Fruit fly (Drosophila melanogaster) whole organism, embryonic: ENCODE results near the gene kat-60L1.

Experiments
- CG10147 ChIP-seq: fragments of 200-800 bp; sonication (Bioruptor generic); optimal IDR thresholded peaks from 2 replicates; lab custom pipeline; 2019; ENCODE audit warnings: missing biosample characterization, mild to moderate bottlenecking, missing genetic modification characterization, moderate library complexity
- CG10274 ChIP-seq: fragments of 200-800 bp; sonication (Bioruptor generic); optimal IDR thresholded peaks from 3 replicates; lab custom pipeline; 2017; ENCODE audit warnings: missing biosample characterization, mild to moderate bottlenecking, missing genetic modification characterization
- CG10462 ChIP-seq: fragments of 200-800 bp; sonication (Bioruptor generic); optimal IDR thresholded peaks from 2 replicates; lab custom pipeline; 2016; ENCODE audit warnings: missing biosample characterization, missing genetic modification characterization
- CG11456 ChIP-seq: fragments of 200-800 bp; sonication (Bioruptor generic); IDR thresholded peaks from 3 replicates; pipeline ENCODE4 v1.3.6; 2022; ENCODE audit warnings: missing biosample characterization, missing genetic modification characterization
- CG11504 ChIP-seq: fragments of 200-800 bp; sonication (Bioruptor generic); optimal IDR thresholded peaks from 3 replicates; lab custom pipeline; 2019; ENCODE audit warnings: missing biosample characterization, mild to moderate bottlenecking, missing genetic modification characterization, moderate library complexity
- CG14860 ChIP-seq: fragments of 200-800 bp; sonication (Bioruptor generic); IDR thresholded peaks from 3 replicates; pipeline ENCODE4 v1.3.6; 2022; ENCODE audit warnings: missing biosample characterization, missing genetic modification characterization; ENCODE audit not compliant: partially characterized antibody
- CG1529 ChIP-seq: fragments of 200-800 bp; sonication (Bioruptor generic); optimal IDR thresholded peaks from 3 replicates; lab custom pipeline; 2018; ENCODE audit warnings: missing biosample characterization, missing genetic modification characterization
- CG15696 ChIP-seq: fragments of 200-800 bp; sonication (Bioruptor generic); optimal IDR thresholded peaks from 2 replicates; lab custom pipeline; 2019; ENCODE audit warnings: missing biosample characterization, mild to moderate bottlenecking, missing genetic modification characterization, moderate library complexity
- CG17568 ChIP-seq: fragments of 200-800 bp; sonication (Bioruptor generic); optimal IDR thresholded peaks from 2 replicates; lab custom pipeline; 2018; ENCODE audit warnings: missing biosample characterization, mild to moderate bottlenecking, missing genetic modification characterization, moderate library complexity
- CG2120 ChIP-seq: fragments of 200-800 bp; sonication (Bioruptor generic); optimal IDR thresholded peaks from 3 replicates; lab custom pipeline; 2016; ENCODE audit warnings: missing biosample characterization, missing genetic modification characterization
- CG31441 ChIP-seq: fragments of 200-800 bp; sonication (Bioruptor generic); IDR thresholded peaks from 2 replicates; pipeline ENCODE4 v1.3.6; 2022; ENCODE audit warnings: missing biosample characterization, missing genetic modification characterization
- CG3163 ChIP-seq: fragments of 200-800 bp; sonication (Bioruptor generic); optimal IDR thresholded peaks from 3 replicates; lab custom pipeline; 2016; ENCODE audit warnings: missing biosample characterization, missing genetic modification characterization
- CG34224 ChIP-seq: fragments of 200-800 bp; sonication (Bioruptor generic); IDR thresholded peaks from 3 replicates; pipeline ENCODE4 v1.3.6; 2022; ENCODE audit warnings: missing biosample characterization, missing genetic modification characterization; ENCODE audit not compliant: partially characterized antibody
- CG42726 ChIP-seq: fragments of 200-800 bp; sonication (Bioruptor generic); IDR thresholded peaks from 2 replicates; pipeline ENCODE4 v1.3.6; 2022; ENCODE audit warnings: missing biosample characterization, missing genetic modification characterization; ENCODE audit not compliant: partially characterized antibody
- CG4360 ChIP-seq: fragments of 200-800 bp; sonication (Bioruptor generic); IDR thresholded peaks from 2 replicates; pipeline ENCODE4 v1.3.6; 2022; ENCODE audit warnings: missing biosample characterization, missing genetic modification characterization
- CG4854 ChIP-seq: fragments of 200-800 bp; sonication (Bioruptor generic); optimal IDR thresholded peaks from 2 replicates; lab custom pipeline; 2016; ENCODE audit warnings: missing biosample characterization, missing genetic modification characterization, inconsistent platforms
- CG6175 ChIP-seq: fragments of 200-800 bp; sonication (Bioruptor generic); IDR thresholded peaks from 3 replicates; pipeline ENCODE4 v1.3.6; 2022; ENCODE audit warnings: missing biosample characterization, missing genetic modification characterization
- CG6791 ChIP-seq: fragments of 200-800 bp; sonication (Bioruptor generic); IDR thresholded peaks from 3 replicates; pipeline ENCODE4 v1.3.6; 2022; ENCODE audit warnings: missing biosample characterization, missing genetic modification characterization; ENCODE audit not compliant: partially characterized antibody
- CG7745 ChIP-seq: fragments of 200-800 bp; sonication (Bioruptor generic); optimal IDR thresholded peaks from 2 replicates; lab custom pipeline; 2018; ENCODE audit warnings: missing biosample characterization, mild to moderate bottlenecking, missing genetic modification characterization, moderate library complexity
- CG8944 ChIP-seq: fragments of 200-800 bp; sonication (Bioruptor generic); optimal IDR thresholded peaks from 3 replicates; lab custom pipeline; 2016; ENCODE audit warnings: missing biosample characterization, missing genetic modification characterization
- CG9797 ChIP-seq: fragments of 200-800 bp; sonication (Bioruptor generic); optimal IDR thresholded peaks from 3 replicates; lab custom pipeline; 2018; ENCODE audit warnings: missing biosample characterization, mild to moderate bottlenecking, missing genetic modification characterization
- Camta ChIP-seq: fragments of 200-800 bp; sonication (Bioruptor generic); optimal IDR thresholded peaks from 2 replicates; lab custom pipeline; 2016; ENCODE audit warnings: missing biosample characterization, missing genetic modification characterization
- CoRest ChIP-seq: fragments of 200-800 bp; sonication (Bioruptor generic); optimal IDR thresholded peaks from 3 replicates; lab custom pipeline; 2018; ENCODE audit warnings: missing biosample characterization, mild to moderate bottlenecking, missing genetic modification characterization, moderate library complexity
- D19B ChIP-seq: fragments of 200-800 bp; sonication (Bioruptor generic); optimal IDR thresholded peaks from 2 replicates; lab custom pipeline; 2017; ENCODE audit warnings: missing biosample characterization, mild to moderate bottlenecking, missing genetic modification characterization
- Deaf1 ChIP-seq: fragments of 200-800 bp; optimal IDR thresholded peaks from 3 replicates; lab custom pipeline; 2019; ENCODE audit warnings: missing biosample characterization, mild to moderate bottlenecking, missing genetic modification characterization, moderate library complexity
- Hr39 ChIP-seq: fragments of >200 bp; optimal IDR thresholded peaks from 2 replicates; lab custom pipeline; 2017
- Mrtf ChIP-seq: fragments of 200-800 bp; sonication (Bioruptor generic); IDR thresholded peaks from 3 replicates; pipeline ENCODE4 v1.3.6; 2022; ENCODE audit warnings: missing biosample characterization, missing genetic modification characterization
- Optix ChIP-seq: fragments of 200-800 bp; sonication (Bioruptor generic); IDR thresholded peaks from 3 replicates; pipeline ENCODE4 v1.3.6; 2022; ENCODE audit warnings: missing biosample characterization, missing genetic modification characterization
- Usf ChIP-seq: fragments of 200-800 bp; sonication (Bioruptor generic); optimal IDR thresholded peaks from 2 replicates; lab custom pipeline; 2017; ENCODE audit warnings: missing genotype, missing biosample characterization, missing genetic modification characterization
- abd-A ChIP-seq: fragments of 200-800 bp; sonication (Bioruptor generic); optimal IDR thresholded peaks from 3 replicates; lab custom pipeline; 2019; ENCODE audit warnings: missing biosample characterization, mild to moderate bottlenecking, missing genetic modification characterization, moderate library complexity
- ac ChIP-seq: fragments of 200-800 bp; sonication (Bioruptor generic); optimal IDR thresholded peaks from 3 replicates; lab custom pipeline; 2017; ENCODE audit warnings: missing biosample characterization, mild to moderate bottlenecking, missing genetic modification characterization
- amos ChIP-seq: fragments of 200-800 bp; sonication (Bioruptor generic); IDR thresholded peaks from 2 replicates; pipeline ENCODE4 v1.3.6; 2022; ENCODE audit warnings: missing biosample characterization, missing genetic modification characterization; ENCODE audit not compliant: partially characterized antibody
- bsh ChIP-seq, 2 experiments: fragments of 200-800 bp; sonication (Bioruptor generic); optimal IDR thresholded peaks; 2 replicates each; lab custom pipeline; 2017 to 2018; ENCODE audit warnings: mild to moderate bottlenecking in 2 of 2, missing biosample characterization in 2 of 2, missing genetic modification characterization in 2 of 2, moderate library complexity in 1 of 2
- cg ChIP-seq: fragments of 200-800 bp; sonication (Bioruptor generic); optimal IDR thresholded peaks from 3 replicates; lab custom pipeline; 2019; ENCODE audit warnings: missing biosample characterization, mild to moderate bottlenecking, missing genetic modification characterization, moderate library complexity
- chm ChIP-seq: fragments of 200-800 bp; sonication (Bioruptor generic); IDR thresholded peaks from 2 replicates; pipeline ENCODE4 v1.3.6; 2022; ENCODE audit warnings: missing biosample characterization, missing genetic modification characterization
- crol ChIP-seq: fragments of 200-800 bp; sonication (Bioruptor generic); IDR thresholded peaks from 2 replicates; pipeline ENCODE4 v1.3.6; 2022; ENCODE audit warnings: missing biosample characterization, missing genetic modification characterization
- da ChIP-seq: fragments of 200-800 bp; sonication (Bioruptor generic); optimal IDR thresholded peaks from 2 replicates; lab custom pipeline; 2016; ENCODE audit warnings: missing biosample characterization, missing genetic modification characterization
- esg ChIP-seq: fragments of 200-800 bp; sonication (Bioruptor generic); conservative IDR thresholded peaks from 2 replicates; pipeline ENCODE4 v1.3.6; 2022; ENCODE audit warnings: missing biosample characterization, missing genetic modification characterization
- gsb-n ChIP-seq: fragments of 200-800 bp; sonication (Bioruptor generic); optimal IDR thresholded peaks from 3 replicates; lab custom pipeline; 2018; ENCODE audit warnings: missing biosample characterization, mild to moderate bottlenecking, missing genetic modification characterization
- lab ChIP-seq: fragments of 200-800 bp; sonication (Bioruptor generic); optimal IDR thresholded peaks from 3 replicates; lab custom pipeline; 2017; ENCODE audit warnings: missing biosample characterization, missing genetic modification characterization, mild to moderate bottlenecking, moderate library complexity, missing genetic modification reagents
- luna ChIP-seq: fragments of 200-800 bp; sonication (Bioruptor generic); optimal IDR thresholded peaks from 2 replicates; lab custom pipeline; 2016; ENCODE audit warnings: missing biosample characterization, missing genetic modification characterization
- nmo ChIP-seq: fragments of 200-800 bp; sonication (Bioruptor generic); optimal IDR thresholded peaks from 2 replicates; lab custom pipeline; 2018; ENCODE audit warnings: missing biosample characterization, mild to moderate bottlenecking, missing genetic modification characterization, moderate library complexity
- pb ChIP-seq: fragments of 200-800 bp; sonication (Bioruptor generic); optimal IDR thresholded peaks from 3 replicates; lab custom pipeline; 2016; ENCODE audit warnings: missing biosample characterization, missing genetic modification characterization
- repo ChIP-seq: fragments of 200-800 bp; sonication (Bioruptor generic); optimal IDR thresholded peaks from 2 replicates; lab custom pipeline; 2016; ENCODE audit warnings: missing biosample characterization, missing genetic modification characterization
- rib ChIP-seq: fragments of 200-800 bp; sonication (Bioruptor generic); IDR thresholded peaks from 2 replicates; pipeline ENCODE4 v1.3.6; 2022; ENCODE audit warnings: missing biosample characterization, missing genetic modification characterization
- run ChIP-seq: fragments of 200-800 bp; sonication (Bioruptor generic); optimal IDR thresholded peaks from 3 replicates; lab custom pipeline; 2018; ENCODE audit warnings: missing biosample characterization, mild to moderate bottlenecking, missing genetic modification characterization
- sisA ChIP-seq: fragments of 200-800 bp; sonication (Bioruptor generic); IDR thresholded peaks from 2 replicates; pipeline ENCODE4 v1.3.6; 2022; ENCODE audit warnings: missing biosample characterization, missing genetic modification characterization
- sob ChIP-seq: fragments of 200-800 bp; sonication (Bioruptor generic); IDR thresholded peaks from 2 replicates; pipeline ENCODE4 v1.3.6; 2022; ENCODE audit warnings: missing biosample characterization, missing genetic modification characterization
- sqz ChIP-seq: fragments of 200-800 bp; sonication (Bioruptor generic); optimal IDR thresholded peaks from 3 replicates; lab custom pipeline; 2018; ENCODE audit warnings: missing biosample characterization, mild to moderate bottlenecking, missing genetic modification characterization
- stwl ChIP-seq: fragments of 200-800 bp; sonication (Bioruptor generic); optimal IDR thresholded peaks from 3 replicates; lab custom pipeline; 2018; ENCODE audit warnings: missing biosample characterization, mild to moderate bottlenecking, missing genetic modification characterization, moderate library complexity

The kat-60L1 gene

DNA sequence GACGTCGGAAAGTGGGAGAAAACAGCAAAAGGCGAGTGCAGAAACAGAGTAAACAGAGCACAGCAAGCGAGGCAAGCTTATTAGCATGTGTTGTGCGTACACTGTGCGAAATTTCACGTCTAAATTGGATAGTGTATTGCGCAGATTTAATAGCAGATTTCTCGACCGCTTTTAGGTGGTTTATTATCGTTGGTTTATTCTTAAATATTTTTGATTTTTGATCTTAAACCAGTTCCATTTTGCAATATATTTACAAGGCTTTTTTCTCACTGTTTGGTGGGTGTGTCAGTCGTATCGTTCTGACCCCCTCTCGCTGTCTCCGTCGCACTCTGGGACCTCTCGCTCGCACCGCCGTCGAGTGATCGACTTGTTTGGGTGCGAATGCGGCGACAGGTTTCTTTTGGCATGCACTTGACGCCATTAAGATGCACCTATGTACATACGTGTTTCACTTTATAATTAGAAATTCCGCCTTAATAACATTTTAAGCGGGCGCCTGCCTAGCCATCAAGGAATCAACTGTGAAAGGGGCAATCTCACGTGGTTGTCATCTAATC, 52.5 kb downstream of the kat-60L1 start (continued):
- TF ChIP-seq esg: 0 out of 2 replicates have a peak, but pooled peaks have one; percentile 11
- no peak for TF ChIP-seq Deaf1 (tag; lab: Kevin White, UChicago)
- TF ChIP-seq CG6791 (GFP tag; lab: Robert Waterston, UW): no peak
- no peak for TF ChIP-seq cg
- no peak for TF ChIP-seq chm (GFP tag; lab: Robert Waterston, UW)
- no peak for TF ChIP-seq CG34224 (GFP tag; lab: Robert Waterston, UW)
- TF ChIP-seq CG17568: no peak
- peak; percentile 4 for TF ChIP-seq CoRest (tag; lab: Kevin White, UChicago)
- no peak for TF ChIP-seq Usf (GFP tag; lab: Kevin White, UChicago)
- TF ChIP-seq gsb-n (tag; lab: Kevin White, UChicago): no peak
- TF ChIP-seq CG2120 (GFP tag; lab: Kevin White, UChicago): peak; percentile 25
- no peak for TF ChIP-seq CG1529
- no peak for TF ChIP-seq CG11456
- TF ChIP-seq sob: peak; percentile 27; the same call in 1 of the 2 replicates
- TF ChIP-seq sqz (GFP tag; lab: Kevin White, UChicago): no peak
- no peak for TF ChIP-seq stwl (tag; lab: Kevin White, UChicago)
- no peak for TF ChIP-seq da (GFP tag; lab: Kevin White, UChicago)
- TF ChIP-seq CG31441 (GFP tag; lab: Robert Waterston, UW): no peak
- TF ChIP-seq CG6175 (GFP tag; lab: Robert Waterston, UW): no peak
- TF ChIP-seq Camta (GFP tag; lab: Kevin White, UChicago): no peak
- TF ChIP-seq Mrtf (GFP tag; lab: Robert Waterston, UW): no peak
- no peak for TF ChIP-seq rib (GFP tag; lab: Robert Waterston, UW)
- no peak for TF ChIP-seq D19B
- TF ChIP-seq CG15696 (tag; lab: Kevin White, UChicago): no peak
- TF ChIP-seq CG3163 (GFP tag; lab: Kevin White, UChicago): no peak
- no peak for TF ChIP-seq run
- no peak for TF ChIP-seq luna (GFP tag; lab: Kevin White, UChicago)
- peak in 1 of 2 experiments; percentile 78 for TF ChIP-seq bsh (GFP tag; optimal IDR thresholded peaks at IDR 0.05; lab: Kevin White, UChicago)
- peak; percentile 41; the same call in 1 of the 2 replicates for TF ChIP-seq sisA (GFP tag; lab: Robert Waterston, UW)
- no peak for TF ChIP-seq abd-A (tag; lab: Kevin White, UChicago)
- no peak for TF ChIP-seq CG7745 (tag; lab: Kevin White, UChicago)
- TF ChIP-seq CG42726 (GFP tag; lab: Robert Waterston, UW): no peak
- no peak for TF ChIP-seq Optix
- no peak for TF ChIP-seq CG8944
- peak; percentile 25 for TF ChIP-seq nmo
- TF ChIP-seq CG10147 (GFP tag; lab: Kevin White, UChicago): no peak
- no peak for TF ChIP-seq Hr39 (lab: Kevin White, UChicago)
- TF ChIP-seq lab: peak; percentile 32
- TF ChIP-seq CG10462 (GFP tag; lab: Kevin White, UChicago): no peak
- no peak for TF ChIP-seq pb
- TF ChIP-seq CG9797 (GFP tag; lab: Kevin White, UChicago): no peak
- TF ChIP-seq CG14860 (GFP tag; lab: Robert Waterston, UW): no peak
- TF ChIP-seq CG4854 (GFP tag; lab: Kevin White, UChicago): no peak
- TF ChIP-seq CG10274 (GFP tag; lab: Kevin White, UChicago): no peak
- TF ChIP-seq crol (GFP tag; lab: Robert Waterston, UW): no peak
- TF ChIP-seq repo (GFP tag; lab: Kevin White, UChicago): no peak
- no peak for TF ChIP-seq CG4360 (GFP tag; lab: Robert Waterston, UW)
- TF ChIP-seq CG11504: no peak
- no peak for TF ChIP-seq amos
- TF ChIP-seq ac (GFP tag; lab: Kevin White, UChicago): no peak
